Worm (Caenorhabditis elegans) whole organism, young adult: ENCODE measurements around the gene K08E4.8.
A peak's percentile ranks its signal among the peaks of the same experiment; 100 is the strongest.

Experiments
- B0019.2 ChIP-seq: fragments of 200-800 bp; sonication (Bioruptor generic); conservative IDR thresholded peaks from 2 replicates; pipeline ENCODE4 v1.3.6; 2022; ENCODE audit warnings: missing genetic modification reagents, missing genetic modification characterization, missing compliant biosample characterization
- F22D6.2 ChIP-seq: sonication (generic microtip); optimal IDR thresholded peaks from 2 replicates; lab custom pipeline; 2016; ENCODE audit warnings: mild to moderate bottlenecking, missing genetic modification characterization, missing compliant biosample characterization
- F57A8.1 ChIP-seq: fragments of 200-800 bp; sonication (Bioruptor generic); optimal IDR thresholded peaks from 2 replicates; lab custom pipeline; 2018; ENCODE audit warnings: mild to moderate bottlenecking, missing genetic modification characterization, moderate library complexity, missing compliant biosample characterization
- T07F8.4 ChIP-seq: sonication (generic microtip); optimal IDR thresholded peaks from 2 replicates; lab custom pipeline; 2016; ENCODE audit warnings: mild to moderate bottlenecking, missing genetic modification characterization, moderate library complexity, missing compliant biosample characterization
- T26A5.8 ChIP-seq: sonication (generic microtip); optimal IDR thresholded peaks from 2 replicates; lab custom pipeline; 2016; ENCODE audit warnings: missing genetic modification characterization, missing compliant biosample characterization
- Y53G8AR.9 ChIP-seq: fragments of 200-800 bp; sonication (Bioruptor generic); conservative IDR thresholded peaks from 2 replicates; pipeline ENCODE4 v1.3.6; 2022; ENCODE audit warnings: missing genetic modification reagents, missing genetic modification characterization, missing compliant biosample characterization
- Y67H2A.10 ChIP-seq: fragments of 200-800 bp; sonication (Bioruptor generic); conservative IDR thresholded peaks from 2 replicates; pipeline ENCODE4 v1.3.6; 2022; ENCODE audit warnings: missing genetic modification reagents, missing genetic modification characterization, missing compliant biosample characterization
- ZK185.1 ChIP-seq: sonication (generic microtip); optimal IDR thresholded peaks from 2 replicates; lab custom pipeline; 2016; ENCODE audit warnings: mild to moderate bottlenecking, missing genetic modification characterization, missing compliant biosample characterization; ENCODE audit not compliant: poor library complexity, severe bottlenecking
- ama-1 ChIP-seq, 3 experiments: fragments of 150-350 bp in 1 of 3; sonication (generic microtip) in 2 of 3; optimal IDR thresholded peaks; 2 replicates each; lab custom pipeline; 2014 to 2018; ENCODE audit warnings: missing biosample characterization in 2 of 3, missing genetic modification characterization in 2 of 3, missing genetic modification reagents in 2 of 3
- aptf-2 ChIP-seq: fragments of 200-800 bp; sonication (Bioruptor generic); conservative IDR thresholded peaks from 2 replicates; pipeline ENCODE4 v1.3.6; 2022; ENCODE audit warnings: missing genetic modification reagents, missing genetic modification characterization, missing compliant biosample characterization
- attf-6 ChIP-seq: fragments of 200-800 bp; sonication (Bioruptor generic); IDR thresholded peaks from 2 replicates; pipeline ENCODE4 v1.3.6; 2022; ENCODE audit warnings: missing genetic modification reagents, missing genetic modification characterization, missing compliant biosample characterization
- bed-2 ChIP-seq: fragments of 200-800 bp; sonication (Bioruptor generic); IDR thresholded peaks from 2 replicates; pipeline ENCODE4 v1.3.6; 2022; ENCODE audit warnings: missing genetic modification reagents, missing genetic modification characterization, missing compliant biosample characterization
- ccch-3 ChIP-seq: fragments of 200-800 bp; sonication (Bioruptor generic); optimal IDR thresholded peaks from 2 replicates; lab custom pipeline; 2018; ENCODE audit warnings: mild to moderate bottlenecking, missing genetic modification characterization, missing compliant biosample characterization
- cebp-1 ChIP-seq, 2 experiments: fragments of 200-800 bp in 1 of 2; sonication (Bioruptor generic) in 1 of 2; sonication (generic microtip) in 1 of 2; IDR thresholded peaks in 1 of 2; optimal IDR thresholded peaks in 1 of 2; 2 replicates each; pipeline versions ENCODE4 v1.3.6 to Lab custom; 2017 to 2022; ENCODE audit warnings: missing compliant biosample characterization in 2 of 2, missing genetic modification characterization in 2 of 2, mild to moderate bottlenecking in 1 of 2, missing genetic modification reagents in 1 of 2, moderate library complexity in 1 of 2
- cebp-2 ChIP-seq: fragments of 200-800 bp; sonication (Bioruptor generic); IDR thresholded peaks from 2 replicates; pipeline ENCODE4 v1.3.6; 2022; ENCODE audit warnings: missing genetic modification characterization, missing compliant biosample characterization
- ceh-58 ChIP-seq: fragments of 200-800 bp; sonication (Bioruptor generic); IDR thresholded peaks from 2 replicates; pipeline ENCODE4 v1.3.6; 2022; ENCODE audit warnings: missing genetic modification characterization, missing compliant biosample characterization
- die-1 ChIP-seq: sonication (generic microtip); optimal IDR thresholded peaks from 2 replicates; lab custom pipeline; 2016; ENCODE audit warnings: missing genotype, mild to moderate bottlenecking, missing genetic modification characterization, missing compliant biosample characterization
- dox-1 ChIP-seq: fragments of 200-800 bp; sonication (Bioruptor generic); IDR thresholded peaks from 2 replicates; pipeline ENCODE4 v1.3.6; 2022; ENCODE audit warnings: missing genetic modification reagents, missing genetic modification characterization, missing compliant biosample characterization
- egl-44 ChIP-seq: fragments of 200-800 bp; sonication (Bioruptor generic); IDR thresholded peaks from 2 replicates; pipeline ENCODE4 v1.3.6; 2022; ENCODE audit warnings: missing genetic modification reagents, missing genetic modification characterization, missing compliant biosample characterization
- ekl-4 ChIP-seq: fragments of 200-800 bp; sonication (Bioruptor generic); IDR thresholded peaks from 2 replicates; pipeline ENCODE4 v1.3.6; 2022; ENCODE audit warnings: missing genetic modification reagents, missing genetic modification characterization, missing compliant biosample characterization
- fkh-3 ChIP-seq: sonication (generic microtip); optimal IDR thresholded peaks from 2 replicates; lab custom pipeline; 2016; ENCODE audit warnings: mild to moderate bottlenecking, missing genetic modification characterization, missing compliant biosample characterization
- hmg-1.2 ChIP-seq: fragments of 200-800 bp; sonication (Bioruptor generic); IDR thresholded peaks from 2 replicates; pipeline ENCODE4 v1.3.6; 2022; ENCODE audit warnings: missing genetic modification reagents, missing genetic modification characterization, missing compliant biosample characterization
- let-607 ChIP-seq, 2 experiments: fragments of 200-800 bp in 1 of 2; sonication (Bioruptor generic) in 1 of 2; sonication (generic microtip) in 1 of 2; optimal IDR thresholded peaks; 2 replicates each; lab custom pipeline; 2016 to 2018; ENCODE audit warnings: mild to moderate bottlenecking in 2 of 2, missing compliant biosample characterization in 2 of 2, missing genetic modification characterization in 2 of 2, moderate library complexity in 2 of 2, missing genotype in 1 of 2
- lin-26 ChIP-seq: fragments of 200-800 bp; sonication (Bioruptor generic); IDR thresholded peaks from 2 replicates; pipeline ENCODE4 v1.3.6; 2022; ENCODE audit warnings: missing genetic modification reagents, missing genetic modification characterization, missing compliant biosample characterization
- lin-35 ChIP-seq, 3 experiments: fragments of 150-350 bp in 2 of 3; sonication (generic microtip) in 1 of 3; optimal IDR thresholded peaks; 2 replicates each; lab custom pipeline; 2014 to 2018; ENCODE audit warnings: missing biosample characterization in 3 of 3, missing genetic modification characterization in 3 of 3, missing genetic modification reagents in 3 of 3
- lsl-1 ChIP-seq: fragments of 200-800 bp; sonication (Bioruptor generic); optimal IDR thresholded peaks from 2 replicates; lab custom pipeline; 2018; ENCODE audit warnings: mild to moderate bottlenecking, missing genetic modification characterization, moderate library complexity, missing compliant biosample characterization
- nfya-2 ChIP-seq: fragments of 200-800 bp; sonication (Bioruptor generic); IDR thresholded peaks from 2 replicates; pipeline ENCODE4 v1.3.6; 2022; ENCODE audit warnings: missing genetic modification reagents, missing genetic modification characterization, missing compliant biosample characterization
- nhr-179 ChIP-seq: sonication (generic microtip); optimal IDR thresholded peaks from 2 replicates; lab custom pipeline; 2016; ENCODE audit warnings: mild to moderate bottlenecking, missing genetic modification characterization, missing compliant biosample characterization
- nhr-80 ChIP-seq: sonication (generic microtip); optimal IDR thresholded peaks from 2 replicates; lab custom pipeline; 2016; ENCODE audit warnings: missing genetic modification characterization, missing compliant biosample characterization
- nhr-90 ChIP-seq: sonication (generic microtip); optimal IDR thresholded peaks from 2 replicates; lab custom pipeline; 2016; ENCODE audit warnings: missing genotype, mild to moderate bottlenecking, missing genetic modification characterization, missing compliant biosample characterization
- rpc-1 ChIP-seq, 2 experiments: fragments of 150-350 bp in 1 of 2; sonication (generic microtip) in 1 of 2; optimal IDR thresholded peaks; 2 replicates each; lab custom pipeline; 2014 to 2018; ENCODE audit warnings: missing biosample characterization in 1 of 2, missing genetic modification characterization in 1 of 2, missing genetic modification reagents in 1 of 2, missing genotype in 1 of 2
- sdz-38 ChIP-seq: sonication (generic microtip); optimal IDR thresholded peaks from 2 replicates; lab custom pipeline; 2016; ENCODE audit warnings: missing genotype, missing genetic modification characterization, missing compliant biosample characterization
- zfh-2 ChIP-seq: fragments of 200-800 bp; sonication (Bioruptor generic); conservative IDR thresholded peaks from 2 replicates; pipeline ENCODE4 v1.3.6; 2022; ENCODE audit warnings: missing genetic modification reagents, missing genetic modification characterization, missing compliant biosample characterization
- ztf-26 ChIP-seq: sonication (generic microtip); optimal IDR thresholded peaks from 2 replicates; lab custom pipeline; 2017; ENCODE audit warnings: missing genetic modification characterization, missing compliant biosample characterization

Gene K08E4.8

DNA sequence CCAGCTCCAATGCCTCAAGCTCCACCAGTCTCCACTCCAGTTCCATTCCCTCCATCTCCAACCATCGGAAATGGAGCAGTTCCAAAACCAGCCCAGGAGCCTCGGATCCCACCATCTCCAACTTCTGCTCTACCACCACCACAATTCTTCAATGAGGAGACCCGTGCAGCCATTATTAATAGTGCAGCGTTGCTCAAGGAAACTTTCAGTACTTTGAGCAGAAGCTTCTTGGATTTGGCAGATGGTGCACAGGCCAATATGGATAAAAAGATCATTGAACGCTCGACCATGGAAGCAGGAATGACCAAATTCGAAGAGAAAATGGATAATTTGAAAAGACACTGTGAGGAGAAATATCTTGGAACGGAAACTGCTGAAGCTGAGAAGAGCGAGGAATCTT lies 25.7 kb downstream of the K08E4.8 start:
- TF ChIP-seq B0019.2 (GFP tag; lab: Robert Waterston, UW): no peak
- TF ChIP-seq lin-26 (GFP tag; lab: Robert Waterston, UW): 0 out of 2 replicates have a peak, but pooled peaks have one; percentile 8
- TF ChIP-seq zfh-2 (GFP tag; lab: Robert Waterston, UW): 0 out of 2 replicates have a peak, but pooled peaks have one; percentile 4
- TF ChIP-seq nfya-2: no peak
- no peak for TF ChIP-seq T26A5.8 (tag; lab: Kevin White, UChicago)

ce11 chrIV:12034776-12035175 lies 26.4 kb downstream of the K08E4.8 start:
- TF ChIP-seq let-607 (tag; optimal IDR thresholded peaks at IDR 0.05; lab: Kevin White, UChicago): no peak
- TF ChIP-seq hmg-1.2: no peak
- no peak for TF ChIP-seq ztf-26 (tag; lab: Kevin White, UChicago)
- TF ChIP-seq die-1 (tag; lab: Kevin White, UChicago): no peak
- no peak for TF ChIP-seq nhr-179 (tag; lab: Kevin White, UChicago)
- TF ChIP-seq attf-6 (GFP tag; lab: Robert Waterston, UW): 0 out of 2 replicates have a peak, but pooled peaks have one; percentile 35
- TF ChIP-seq Y53G8AR.9 (GFP tag; lab: Robert Waterston, UW): no peak
- TF ChIP-seq ekl-4 (GFP tag; lab: Robert Waterston, UW): 0 out of 2 replicates have a peak, but pooled peaks have one; percentile 12
- TF ChIP-seq ama-1 (optimal IDR thresholded peaks at IDR 0.05; lab: Kevin White, UChicago): peak; percentile 59
- no peak for TF ChIP-seq ama-1 (GFP tag; optimal IDR thresholded peaks at IDR 0.05; lab: Kevin White, UChicago)
- TF ChIP-seq zfh-2 (GFP tag; lab: Robert Waterston, UW): 0 out of 2 replicates have a peak, but pooled peaks have one; percentile 12
- TF ChIP-seq T07F8.4: no peak
- TF ChIP-seq Y67H2A.10 (GFP tag; lab: Robert Waterston, UW): no peak
- no peak for TF ChIP-seq sdz-38 (tag; lab: Kevin White, UChicago)
- TF ChIP-seq cebp-2 (GFP tag; lab: Robert Waterston, UW): peak; percentile 19; the same call in 1 of the 2 replicates
- no peak for TF ChIP-seq bed-2
- no peak for TF ChIP-seq ceh-58 (GFP tag; lab: Robert Waterston, UW)
- no peak for TF ChIP-seq nhr-90 (tag; lab: Kevin White, UChicago)
- TF ChIP-seq F57A8.1: no peak
- no peak for TF ChIP-seq lsl-1 (GFP tag; lab: Kevin White, UChicago)
- TF ChIP-seq fkh-3: no peak

DNA sequence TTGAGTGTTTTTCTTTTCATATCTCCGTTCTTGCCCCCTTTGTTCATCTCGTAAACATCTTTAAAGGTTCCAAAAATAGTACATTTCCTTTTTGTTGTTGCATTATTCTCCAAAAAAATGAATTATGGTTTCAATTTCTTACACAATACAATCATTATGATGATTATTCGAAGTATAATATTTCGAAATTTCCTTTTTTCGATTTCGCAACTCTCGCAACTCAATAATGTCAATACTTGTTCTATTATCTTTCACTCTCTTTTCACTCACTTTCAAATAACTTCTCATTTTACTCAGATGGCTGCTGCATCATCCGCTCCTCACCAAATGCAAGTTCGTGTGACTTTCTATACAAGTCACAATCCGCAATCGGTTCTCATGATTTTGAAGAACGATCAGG lies 27.1 kb downstream of the K08E4.8 start, which contains the start of gene sqst-1:
Gene sqst-1 (plus strand): TSS at position 298 of the 400 bp plus-strand sequence.
- TF ChIP-seq egl-44 (GFP tag; lab: Robert Waterston, UW) (no peak), ccch-3 (peak; percentile 10), cebp-1 (GFP tag; IDR thresholded peaks at IDR 0.05; lab: Robert Waterston, UW) (peak; percentile 87), cebp-1 (tag; optimal IDR thresholded peaks at IDR 0.05; lab: Kevin White, UChicago) (peak; percentile 98), aptf-2 (no peak), lin-35 (GFP tag; optimal IDR thresholded peaks at IDR 0.05; lab: Kevin White, UChicago) (no peak), ceh-58 (GFP tag; lab: Robert Waterston, UW) (no peak), ZK185.1 (tag; lab: Kevin White, UChicago) (no peak), F22D6.2 (tag; lab: Kevin White, UChicago) (no peak), rpc-1 (optimal IDR thresholded peaks at IDR 0.05; lab: Kevin White, UChicago) (no peak), rpc-1 (tag; optimal IDR thresholded peaks at IDR 0.05; lab: Kevin White, UChicago) (no peak), dox-1 (0 out of 2 replicates have a peak, but pooled peaks have one; percentile 9), nhr-80 (tag; lab: Kevin White, UChicago) (no peak)
